Fruit fly (Drosophila melanogaster) whole organism, adult: ENCODE data around the gene Cpr67Fa2.

Experiments
- CG11617 ChIP-seq: fragments of 200-800 bp; sonication (Bioruptor generic); optimal IDR thresholded peaks from 2 replicates; lab custom pipeline; 2017; ENCODE audit warnings: mild to moderate bottlenecking, missing biosample characterization, missing genetic modification reagents, missing genetic modification characterization
- CG12768 ChIP-seq: fragments of 200-800 bp; sonication (Bioruptor generic); optimal IDR thresholded peaks from 2 replicates; lab custom pipeline; 2017; ENCODE audit warnings: missing biosample characterization, missing genetic modification characterization, mild to moderate bottlenecking, moderate library complexity, missing genetic modification reagents
- CG14711 ChIP-seq: fragments of 200-800 bp; sonication (Bioruptor generic); optimal IDR thresholded peaks from 2 replicates; lab custom pipeline; 2018; ENCODE audit warnings: missing biosample characterization, mild to moderate bottlenecking, missing genetic modification characterization, moderate library complexity
- CG1620 ChIP-seq: fragments of 200-800 bp; sonication (Bioruptor generic); optimal IDR thresholded peaks from 2 replicates; lab custom pipeline; 2016; ENCODE audit warnings: missing biosample characterization, missing genetic modification characterization
- CG33017 ChIP-seq: fragments of 200-800 bp; sonication (Bioruptor generic); optimal IDR thresholded peaks from 2 replicates; lab custom pipeline; 2018; ENCODE audit warnings: missing biosample characterization, mild to moderate bottlenecking, missing genetic modification characterization, moderate library complexity
- CG5204 ChIP-seq: fragments of 200-800 bp; sonication (Bioruptor generic); optimal IDR thresholded peaks from 2 replicates; lab custom pipeline; 2016; ENCODE audit warnings: missing biosample characterization, missing genetic modification characterization
- CG7045 ChIP-seq: fragments of 200-800 bp; sonication (Bioruptor generic); optimal IDR thresholded peaks from 2 replicates; lab custom pipeline; 2017; ENCODE audit warnings: missing biosample characterization, mild to moderate bottlenecking, missing genetic modification characterization
- CG7101 ChIP-seq: fragments of 200-800 bp; sonication (Bioruptor generic); optimal IDR thresholded peaks from 2 replicates; lab custom pipeline; 2018; ENCODE audit warnings: missing biosample characterization, mild to moderate bottlenecking, missing genetic modification characterization, moderate library complexity
- Clk ChIP-seq: fragments of 200-800 bp; sonication (Bioruptor generic); optimal IDR thresholded peaks from 2 replicates; lab custom pipeline; 2017; ENCODE audit warnings: missing biosample characterization, missing genetic modification characterization
- Crg-1 ChIP-seq: fragments of 200-800 bp; sonication (Bioruptor generic); optimal IDR thresholded peaks from 2 replicates; lab custom pipeline; 2016; ENCODE audit warnings: missing biosample characterization, missing genetic modification characterization
- Hr96 ChIP-seq: fragments of 200-800 bp; sonication (Bioruptor generic); optimal IDR thresholded peaks from 2 replicates; lab custom pipeline; 2016; ENCODE audit warnings: missing biosample characterization, missing genetic modification characterization
- Mnt ChIP-seq: fragments of 200-800 bp; sonication (Bioruptor generic); optimal IDR thresholded peaks from 2 replicates; lab custom pipeline; 2016; ENCODE audit warnings: missing biosample characterization, mild to moderate bottlenecking, missing genetic modification characterization
- bab1 ChIP-seq: fragments of 200-800 bp; sonication (Bioruptor generic); optimal IDR thresholded peaks from 3 replicates; lab custom pipeline; 2019; ENCODE audit warnings: missing biosample characterization, mild to moderate bottlenecking, missing genetic modification characterization, moderate library complexity
- cic ChIP-seq: fragments of 200-800 bp; sonication (Bioruptor generic); optimal IDR thresholded peaks from 2 replicates; lab custom pipeline; 2017; ENCODE audit warnings: missing biosample characterization, mild to moderate bottlenecking, missing genetic modification characterization, moderate library complexity
- cnc ChIP-seq, 2 experiments: fragments of >200 bp; optimal IDR thresholded peaks; 2 replicates each; lab custom pipeline; 2017
- kay ChIP-seq: fragments of 200-800 bp; sonication (Bioruptor generic); peaks from one replicate; lab custom pipeline; 2016; ENCODE audit warnings: missing biosample characterization, missing genetic modification characterization, borderline replicate concordance
- ovo ChIP-seq: fragments of 200-800 bp; sonication (Bioruptor generic); optimal IDR thresholded peaks from 2 replicates; lab custom pipeline; 2016; ENCODE audit warnings: missing biosample characterization, missing genetic modification characterization
- pad ChIP-seq: fragments of 200-800 bp; sonication (Bioruptor generic); optimal IDR thresholded peaks from 3 replicates; lab custom pipeline; 2017; ENCODE audit warnings: missing biosample characterization, missing genetic modification characterization, mild to moderate bottlenecking, moderate library complexity, missing genetic modification reagents
- tj ChIP-seq: fragments of 200-800 bp; sonication (Bioruptor generic); optimal IDR thresholded peaks from 3 replicates; lab custom pipeline; 2017; ENCODE audit warnings: missing biosample characterization, mild to moderate bottlenecking, missing genetic modification characterization, moderate library complexity
- toe ChIP-seq: fragments of 200-800 bp; sonication (Bioruptor generic); optimal IDR thresholded peaks from 2 replicates; lab custom pipeline; 2016; ENCODE audit warnings: missing biosample characterization, missing genetic modification characterization

Cpr67Fa2 gene

DNA sequence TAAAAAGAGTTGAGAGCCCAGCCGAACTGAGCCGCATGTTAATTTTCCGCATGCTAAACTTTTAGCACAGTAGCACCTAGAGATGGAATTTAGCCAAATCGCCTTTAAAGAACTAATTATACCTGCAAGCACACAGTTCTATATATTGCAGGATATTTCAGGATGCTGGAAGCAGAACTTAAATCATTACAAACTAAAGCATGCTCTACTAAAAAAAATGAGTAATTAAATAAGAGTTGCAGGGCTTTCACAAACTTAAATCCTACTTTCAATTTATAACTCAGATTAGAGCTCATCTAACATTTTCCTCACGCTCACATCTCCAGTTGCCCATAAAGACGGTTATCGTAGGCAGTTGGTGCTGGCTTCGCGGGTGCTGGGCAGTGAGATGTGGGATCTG is 33.2 kb downstream of the Cpr67Fa2 start:
- TF ChIP-seq CG7101 (tag; lab: Kevin White, UChicago) (no peak), Mnt (GFP tag; lab: Kevin White, UChicago) (no peak), CG1620 (no peak), CG7045 (GFP tag; lab: Kevin White, UChicago) (no peak), kay (GFP tag; lab: Kevin White, UChicago) (no peak), Hr96 (GFP tag; lab: Kevin White, UChicago) (no peak), CG14711 (no peak), CG12768 (no peak), Crg-1 (GFP tag; lab: Kevin White, UChicago) (no peak), cnc (optimal IDR thresholded peaks at IDR 0.05; lab: Kevin White, UChicago) (no peak), Clk (no peak), bab1 (GFP tag; lab: Kevin White, UChicago) (no peak), cic (GFP tag; lab: Kevin White, UChicago) (no peak), pad (no peak), ovo (GFP tag; lab: Kevin White, UChicago) (no peak), tj (GFP tag; lab: Kevin White, UChicago) (no peak), CG5204 (GFP tag; lab: Kevin White, UChicago) (no peak)

DNA sequence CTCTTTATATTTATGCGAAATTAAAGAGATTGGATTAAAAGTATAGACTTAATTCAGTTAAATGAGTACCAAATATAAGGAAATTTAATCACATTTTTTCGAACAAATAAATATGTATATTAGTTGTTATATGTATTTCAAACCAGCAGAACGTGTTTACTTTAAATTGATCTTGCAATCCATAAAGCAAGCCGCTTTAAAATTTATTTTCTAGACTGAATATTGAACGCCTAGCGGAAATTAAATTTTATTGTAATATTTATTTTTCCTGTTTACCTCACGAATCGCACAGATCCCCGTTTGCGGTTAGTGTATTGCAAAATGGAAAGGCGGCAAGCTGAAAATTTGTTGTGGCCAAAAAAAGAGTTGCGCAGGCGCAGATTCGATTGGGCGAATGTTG is 35.8 kb downstream of the Cpr67Fa2 start:
- TF ChIP-seq kay (GFP tag; lab: Kevin White, UChicago) = no peak
- no peak for TF ChIP-seq toe (GFP tag; lab: Kevin White, UChicago)
- TF ChIP-seq cnc (optimal IDR thresholded peaks at IDR 0.05; lab: Kevin White, UChicago) = no peak
- TF ChIP-seq tj (GFP tag; lab: Kevin White, UChicago) = no peak
- no peak for TF ChIP-seq bab1 (GFP tag; lab: Kevin White, UChicago)
- TF ChIP-seq CG7045 (GFP tag; lab: Kevin White, UChicago) = no peak
- TF ChIP-seq Clk = no peak
- no peak for TF ChIP-seq Mnt (GFP tag; lab: Kevin White, UChicago)
- no peak for TF ChIP-seq pad
- TF ChIP-seq CG12768 = no peak
- no peak for TF ChIP-seq Hr96 (GFP tag; lab: Kevin White, UChicago)
- no peak for TF ChIP-seq cic (GFP tag; lab: Kevin White, UChicago)
- TF ChIP-seq CG33017 (tag; lab: Kevin White, UChicago) = no peak
- no peak for TF ChIP-seq CG5204 (GFP tag; lab: Kevin White, UChicago)
- no peak for TF ChIP-seq CG1620
- no peak for TF ChIP-seq ovo (GFP tag; lab: Kevin White, UChicago)

dm6 chr3L:10927953-10928352 is 36.4 kb downstream of the Cpr67Fa2 start:
- TF ChIP-seq CG1620 = no peak
- TF ChIP-seq Clk = no peak
- no peak for TF ChIP-seq CG11617 (GFP tag; lab: Kevin White, UChicago)
- no peak for TF ChIP-seq CG14711
- TF ChIP-seq cnc (optimal IDR thresholded peaks at IDR 0.05; lab: Kevin White, UChicago) = no peak
- TF ChIP-seq CG5204 (GFP tag; lab: Kevin White, UChicago) = no peak
- TF ChIP-seq toe (GFP tag; lab: Kevin White, UChicago) = no peak
- no peak for TF ChIP-seq Crg-1 (GFP tag; lab: Kevin White, UChicago)
- TF ChIP-seq CG7101 (tag; lab: Kevin White, UChicago) = no peak
- no peak for TF ChIP-seq CG12768
- no peak for TF ChIP-seq ovo (GFP tag; lab: Kevin White, UChicago)
- TF ChIP-seq kay (GFP tag; lab: Kevin White, UChicago) = no peak
- no peak for TF ChIP-seq CG33017 (tag; lab: Kevin White, UChicago)
- no peak for TF ChIP-seq Hr96 (GFP tag; lab: Kevin White, UChicago)
- no peak for TF ChIP-seq bab1 (GFP tag; lab: Kevin White, UChicago)
- TF ChIP-seq Mnt (GFP tag; lab: Kevin White, UChicago) = no peak

- no peak for TF ChIP-seq CG12768
- no peak for TF ChIP-seq tj (GFP tag; lab: Kevin White, UChicago)
- TF ChIP-seq CG7045 (GFP tag; lab: Kevin White, UChicago) = no peak
- no peak for TF ChIP-seq bab1 (GFP tag; lab: Kevin White, UChicago)
- TF ChIP-seq toe (GFP tag; lab: Kevin White, UChicago) = no peak
- no peak for TF ChIP-seq kay (GFP tag; lab: Kevin White, UChicago)
- TF ChIP-seq CG7101 (tag; lab: Kevin White, UChicago) = no peak
- no peak for TF ChIP-seq cnc (optimal IDR thresholded peaks at IDR 0.05; lab: Kevin White, UChicago)
- TF ChIP-seq Mnt (GFP tag; lab: Kevin White, UChicago) = no peak
- no peak for TF ChIP-seq Hr96 (GFP tag; lab: Kevin White, UChicago)
- TF ChIP-seq cic (GFP tag; lab: Kevin White, UChicago) = no peak
- TF ChIP-seq Clk = no peak
Measured at dm6 chr3L:10928801-10929200, 37.3 kb downstream of the Cpr67Fa2 start.

dm6 chr3L:10931430-10931829 is 39.9 kb downstream of the Cpr67Fa2 start:
- TF ChIP-seq CG33017 (tag; lab: Kevin White, UChicago) (no peak), toe (GFP tag; lab: Kevin White, UChicago) (no peak), Mnt (GFP tag; lab: Kevin White, UChicago) (no peak), CG5204 (GFP tag; lab: Kevin White, UChicago) (no peak), Clk (no peak), cic (GFP tag; lab: Kevin White, UChicago) (no peak), CG12768 (no peak), Hr96 (GFP tag; lab: Kevin White, UChicago) (no peak), CG1620 (no peak)

DNA sequence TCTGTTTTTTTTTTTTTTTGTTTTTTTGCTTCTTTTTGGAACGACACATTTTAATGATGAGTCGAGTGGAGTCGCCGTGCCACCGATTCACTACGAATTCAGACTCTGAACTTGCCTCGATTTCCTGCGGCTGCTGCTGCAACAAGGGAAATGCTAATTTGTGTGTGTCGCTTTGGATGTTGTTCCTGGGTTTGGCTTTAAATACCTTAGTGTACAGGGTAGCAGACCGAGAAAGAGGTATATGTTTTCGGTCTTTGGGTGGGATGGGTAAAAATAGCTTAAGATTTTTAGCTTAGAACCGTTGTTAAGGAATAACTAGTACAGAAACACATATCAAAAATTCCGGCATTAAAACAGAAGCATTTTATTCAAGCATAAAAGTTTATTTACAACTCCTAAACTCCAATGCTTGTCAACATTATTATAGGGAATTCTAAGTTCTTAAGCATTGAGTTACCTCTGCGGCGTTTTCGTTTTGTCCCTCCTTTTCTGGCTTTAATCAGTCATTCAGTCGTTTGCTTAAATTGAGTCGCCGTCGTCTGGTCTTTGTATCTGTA is 43.5 kb downstream of the Cpr67Fa2 start:
- TF ChIP-seq pad = no peak
- TF ChIP-seq ovo (GFP tag; lab: Kevin White, UChicago) = no peak
- no peak for TF ChIP-seq Clk
- TF ChIP-seq bab1 (GFP tag; lab: Kevin White, UChicago) = no peak
- no peak for TF ChIP-seq CG7045 (GFP tag; lab: Kevin White, UChicago)
- no peak for TF ChIP-seq CG1620
- no peak for TF ChIP-seq Crg-1 (GFP tag; lab: Kevin White, UChicago)
- TF ChIP-seq Hr96 (GFP tag; lab: Kevin White, UChicago) = no peak
- no peak for TF ChIP-seq CG11617 (GFP tag; lab: Kevin White, UChicago)
- TF ChIP-seq cic (GFP tag; lab: Kevin White, UChicago) = no peak
- TF ChIP-seq CG14711 = no peak
- no peak for TF ChIP-seq CG12768
- no peak for TF ChIP-seq CG5204 (GFP tag; lab: Kevin White, UChicago)
- no peak for TF ChIP-seq toe (GFP tag; lab: Kevin White, UChicago)
- no peak for TF ChIP-seq CG7101 (tag; lab: Kevin White, UChicago)
- no peak for TF ChIP-seq kay (GFP tag; lab: Kevin White, UChicago)
- TF ChIP-seq CG33017 (tag; lab: Kevin White, UChicago) = no peak
- TF ChIP-seq tj (GFP tag; lab: Kevin White, UChicago) = no peak
- TF ChIP-seq Mnt (GFP tag; lab: Kevin White, UChicago) = no peak
